Fruit fly (Drosophila melanogaster) whole organism: ENCODE data around the gene Atg2.

Experiments
- CG8478 ChIP-seq: fragments of >200 bp; optimal IDR thresholded peaks from 2 replicates; lab custom pipeline; 2018; ENCODE audit warnings: inconsistent platforms
- Dll ChIP-seq: fragments of >200 bp; optimal IDR thresholded peaks from 2 replicates; lab custom pipeline; 2017
- pan ChIP-seq: fragments of >200 bp; optimal IDR thresholded peaks from 2 replicates; lab custom pipeline; 2017
- psq ChIP-seq: fragments of >200 bp; optimal IDR thresholded peaks from 2 replicates; lab custom pipeline; 2017
- usp ChIP-seq: fragments of >200 bp; optimal IDR thresholded peaks from 2 replicates; lab custom pipeline; 2017; ENCODE audit warnings: missing biosample characterization, missing genetic modification characterization, mixed read lengths

DNA sequence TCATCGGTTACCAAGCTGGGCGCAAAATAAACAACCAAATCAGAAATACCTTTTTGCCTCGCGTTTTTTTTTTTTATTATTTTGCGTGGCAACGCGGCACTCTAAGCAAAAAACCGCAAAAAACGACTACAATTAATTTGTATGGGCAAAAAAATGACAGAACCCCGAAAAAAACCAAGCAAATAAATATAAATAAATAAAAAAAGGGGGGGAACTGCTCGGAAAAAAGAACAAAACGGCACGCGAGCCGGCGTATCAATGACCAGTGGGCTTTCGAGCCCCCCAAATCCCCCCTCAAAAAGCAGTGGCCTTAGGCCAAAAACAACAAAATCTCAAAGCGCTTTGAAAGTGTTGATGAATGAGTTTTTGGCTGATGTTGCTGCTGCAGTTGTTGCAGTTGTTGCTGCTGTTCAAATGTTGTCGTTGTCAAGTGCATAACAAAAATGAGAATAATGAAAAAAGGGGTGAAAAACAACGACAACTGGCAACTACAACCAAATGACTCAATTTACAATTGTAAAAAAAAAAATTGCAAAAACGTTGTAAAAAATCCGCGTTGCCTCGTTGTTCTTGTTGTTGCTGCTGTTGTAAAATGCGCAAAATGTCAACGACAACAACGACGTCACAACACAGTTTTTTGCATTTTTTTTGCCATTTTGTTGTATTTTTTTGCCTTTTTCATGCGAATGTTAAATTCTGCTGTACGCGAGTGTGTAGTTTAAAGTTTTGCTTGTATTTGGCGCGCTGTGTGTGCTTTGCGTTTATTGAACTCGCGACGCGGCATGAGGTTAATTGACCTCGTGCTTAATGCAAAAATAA, 31.2 kb downstream of the Atg2 start:
- TF ChIP-seq psq (lab: Kevin White, UChicago) (no peak), Dll (no peak), usp (GFP tag; lab: Kevin White, UChicago) (no peak), pan (lab: Kevin White, UChicago) (no peak), CG8478 (lab: Kevin White, UChicago) (no peak)
